Worm (Caenorhabditis elegans) whole organism, L2 larva: ENCODE data around the gene T10B9.14.
A peak's percentile ranks its signal among the peaks of the same experiment; 100 is the strongest.

Experiments
- C34F6.9 ChIP-seq: fragments of 150-350 bp; optimal IDR thresholded peaks from 2 replicates; lab custom pipeline; 2014; ENCODE audit warnings: missing biosample characterization, missing genetic modification characterization
- F13H6.1 ChIP-seq: sonication (generic microtip); optimal IDR thresholded peaks from 2 replicates; lab custom pipeline; 2016; ENCODE audit warnings: missing genetic modification characterization, missing compliant biosample characterization
- R02D3.7 ChIP-seq: fragments of 150-350 bp; optimal IDR thresholded peaks from 2 replicates; lab custom pipeline; 2014; ENCODE audit warnings: missing biosample characterization, missing genetic modification characterization
- Y55F3AM.14 ChIP-seq: fragments of 200-800 bp; sonication (Bioruptor generic); optimal IDR thresholded peaks from 2 replicates; lab custom pipeline; 2018; ENCODE audit warnings: mild to moderate bottlenecking, missing genetic modification characterization, missing compliant biosample characterization
- ZK546.5 ChIP-seq: sonication (generic microtip); optimal IDR thresholded peaks from 2 replicates; lab custom pipeline; 2017; ENCODE audit warnings: missing biosample characterization, missing genetic modification characterization
- alr-1 ChIP-seq: fragments of 150-350 bp; optimal IDR thresholded peaks from 2 replicates; lab custom pipeline; 2014; ENCODE audit warnings: missing biosample characterization, missing genetic modification characterization
- aly-2 ChIP-seq: fragments of 150-350 bp; optimal IDR thresholded peaks from 2 replicates; lab custom pipeline; 2014; ENCODE audit warnings: missing biosample characterization, missing genetic modification characterization
- ama-1 ChIP-seq: fragments of 150-350 bp; optimal IDR thresholded peaks from 2 replicates; lab custom pipeline; 2018; ENCODE audit warnings: inconsistent platforms
- blmp-1 ChIP-seq: sonication (generic microtip); optimal IDR thresholded peaks from 2 replicates; lab custom pipeline; 2017; ENCODE audit warnings: missing genetic modification characterization, mild to moderate bottlenecking, missing compliant biosample characterization, antibody characterized with exemption, moderate library complexity; ENCODE audit not compliant: insufficient read depth
- ceh-16 ChIP-seq: fragments of 150-350 bp; optimal IDR thresholded peaks from 2 replicates; lab custom pipeline; 2014; ENCODE audit warnings: missing biosample characterization, missing genetic modification characterization
- crh-2 ChIP-seq: sonication (generic microtip); optimal IDR thresholded peaks from 2 replicates; lab custom pipeline; 2017; ENCODE audit warnings: missing biosample characterization, missing genetic modification characterization
- dmd-4 ChIP-seq: sonication (generic microtip); optimal IDR thresholded peaks from 2 replicates; lab custom pipeline; 2017; ENCODE audit warnings: missing biosample characterization, missing genetic modification characterization
- egl-27 ChIP-seq: sonication (generic microtip); optimal IDR thresholded peaks from 3 replicates; lab custom pipeline; 2017; ENCODE audit warnings: missing biosample characterization, missing genetic modification reagents, missing genetic modification characterization
- elt-1 ChIP-seq: fragments of 150-350 bp; optimal IDR thresholded peaks from 2 replicates; lab custom pipeline; 2014; ENCODE audit warnings: missing biosample characterization, missing genetic modification characterization
- elt-3 ChIP-seq: sonication (generic microtip); optimal IDR thresholded peaks from 2 replicates; lab custom pipeline; 2017; ENCODE audit warnings: missing biosample characterization, missing genetic modification characterization
- fos-1 ChIP-seq: fragments of 150-350 bp; optimal IDR thresholded peaks from 2 replicates; lab custom pipeline; 2014; ENCODE audit warnings: missing biosample characterization, missing genetic modification characterization
- gmeb-1 ChIP-seq: fragments of 150-350 bp; optimal IDR thresholded peaks from 2 replicates; lab custom pipeline; 2014; ENCODE audit warnings: missing biosample characterization, missing genetic modification characterization
- lin-11 ChIP-seq: fragments of 150-350 bp; sonication (generic microtip); optimal IDR thresholded peaks from 2 replicates; lab custom pipeline; 2014; ENCODE audit warnings: missing biosample characterization, missing genetic modification characterization, inconsistent platforms, mixed read lengths
- lin-13 ChIP-seq: fragments of 150-350 bp; optimal IDR thresholded peaks from 2 replicates; lab custom pipeline; 2014; ENCODE audit warnings: missing biosample characterization, missing genetic modification reagents, missing genetic modification characterization
- lin-39 ChIP-seq: fragments of 150-350 bp; optimal IDR thresholded peaks from 2 replicates; lab custom pipeline; 2014; ENCODE audit warnings: missing biosample characterization, missing genetic modification reagents, missing genetic modification characterization
- lsy-2 ChIP-seq, 2 experiments: fragments of 150-350 bp in 1 of 2; sonication (generic microtip) in 1 of 2; optimal IDR thresholded peaks; 2 replicates each; lab custom pipeline; 2014 to 2017; ENCODE audit warnings: missing biosample characterization in 2 of 2, missing genetic modification characterization in 2 of 2
- mab-5 ChIP-seq: fragments of 150-350 bp; optimal IDR thresholded peaks from 2 replicates; lab custom pipeline; 2014; ENCODE audit warnings: missing biosample characterization, missing genetic modification characterization
- mbf-1 ChIP-seq: sonication (generic microtip); optimal IDR thresholded peaks from 2 replicates; lab custom pipeline; 2017; ENCODE audit warnings: missing biosample characterization, missing genetic modification characterization
- mdl-1 ChIP-seq, 2 experiments: fragments of 150-350 bp in 1 of 2; sonication (generic microtip) in 1 of 2; optimal IDR thresholded peaks; 2 replicates each; lab custom pipeline; 2017; ENCODE audit warnings: missing biosample characterization in 2 of 2, missing genetic modification characterization in 2 of 2
- nhr-10 ChIP-seq: sonication (generic microtip); optimal IDR thresholded peaks from 2 replicates; lab custom pipeline; 2017; ENCODE audit warnings: missing biosample characterization, missing genetic modification characterization
- nhr-11 ChIP-seq: fragments of 150-350 bp; optimal IDR thresholded peaks from 2 replicates; lab custom pipeline; 2014; ENCODE audit warnings: missing biosample characterization, missing genetic modification characterization
- nhr-12 ChIP-seq: fragments of 150-350 bp; optimal IDR thresholded peaks from 2 replicates; lab custom pipeline; 2014; ENCODE audit warnings: missing biosample characterization, missing genetic modification characterization
- nhr-129 ChIP-seq: fragments of 150-350 bp; optimal IDR thresholded peaks from 2 replicates; lab custom pipeline; 2014; ENCODE audit warnings: missing biosample characterization, missing genetic modification characterization
- nhr-21 ChIP-seq: fragments of 150-350 bp; optimal IDR thresholded peaks from 2 replicates; lab custom pipeline; 2014; ENCODE audit warnings: missing biosample characterization, missing genetic modification characterization
- nhr-23 ChIP-seq: fragments of 150-350 bp; optimal IDR thresholded peaks from 2 replicates; lab custom pipeline; 2014; ENCODE audit warnings: missing biosample characterization, missing genetic modification reagents, missing genetic modification characterization
- nhr-237 ChIP-seq: fragments of 150-350 bp; optimal IDR thresholded peaks from 2 replicates; lab custom pipeline; 2014; ENCODE audit warnings: missing biosample characterization, missing genetic modification characterization
- nhr-25 ChIP-seq: fragments of 150-350 bp; sonication (generic microtip); optimal IDR thresholded peaks from 3 replicates; lab custom pipeline; 2014; ENCODE audit warnings: missing biosample characterization, missing genetic modification characterization
- nhr-6 ChIP-seq: fragments of 150-350 bp; optimal IDR thresholded peaks from 2 replicates; lab custom pipeline; 2014; ENCODE audit warnings: missing biosample characterization, missing genetic modification characterization
- nhr-77 ChIP-seq: fragments of 150-350 bp; optimal IDR thresholded peaks from 2 replicates; lab custom pipeline; 2014; ENCODE audit warnings: missing biosample characterization, missing genetic modification characterization
- peb-1 ChIP-seq: fragments of 150-350 bp; optimal IDR thresholded peaks from 2 replicates; lab custom pipeline; 2014; ENCODE audit warnings: missing biosample characterization, missing genetic modification characterization
- sem-4 ChIP-seq: fragments of 150-350 bp; optimal IDR thresholded peaks from 2 replicates; lab custom pipeline; 2014; ENCODE audit warnings: missing biosample characterization, missing genetic modification reagents, missing genetic modification characterization
- sma-3 ChIP-seq: sonication (generic microtip); optimal IDR thresholded peaks from 2 replicates; lab custom pipeline; 2016; ENCODE audit warnings: missing genetic modification reagents, missing genetic modification characterization, missing compliant biosample characterization
- sma-9 ChIP-seq, 2 experiments: fragments of 150-350 bp in 1 of 2; sonication (generic microtip) in 1 of 2; optimal IDR thresholded peaks; 2 replicates each; lab custom pipeline; 2014 to 2016; ENCODE audit warnings: missing genetic modification characterization in 2 of 2, mild to moderate bottlenecking in 1 of 2, missing biosample characterization in 1 of 2, missing compliant biosample characterization in 1 of 2, missing genetic modification reagents in 1 of 2, moderate library complexity in 1 of 2
- snpc-4 ChIP-seq: fragments of 150-350 bp; optimal IDR thresholded peaks from 2 replicates; lab custom pipeline; 2014; ENCODE audit warnings: missing biosample characterization, missing genetic modification characterization
- unc-39 ChIP-seq: fragments of 150-350 bp; optimal IDR thresholded peaks from 2 replicates; lab custom pipeline; 2014; ENCODE audit warnings: missing biosample characterization, missing genetic modification characterization
- unc-55 ChIP-seq: fragments of 150-350 bp; sonication (generic microtip); optimal IDR thresholded peaks from 3 replicates; lab custom pipeline; 2014; ENCODE audit warnings: missing biosample characterization, missing genetic modification reagents, missing genetic modification characterization
- unc-62 ChIP-seq: fragments of 150-350 bp; optimal IDR thresholded peaks from 2 replicates; lab custom pipeline; 2014; ENCODE audit warnings: missing biosample characterization, missing genetic modification reagents, missing genetic modification characterization
- zag-1 ChIP-seq: fragments of 150-350 bp; optimal IDR thresholded peaks from 2 replicates; lab custom pipeline; 2014; ENCODE audit warnings: missing biosample characterization, missing genetic modification characterization
- ztf-1 ChIP-seq: fragments of 200-800 bp; sonication (Bioruptor generic); conservative IDR thresholded peaks from 2 replicates; pipeline ENCODE4 v1.3.6; 2022; ENCODE audit warnings: missing genetic modification characterization, missing compliant biosample characterization
- ztf-11 ChIP-seq: sonication (generic microtip); optimal IDR thresholded peaks from 2 replicates; lab custom pipeline; 2017; ENCODE audit warnings: missing biosample characterization, missing genetic modification characterization
- ztf-4 ChIP-seq: fragments of 150-350 bp; optimal IDR thresholded peaks from 2 replicates; lab custom pipeline; 2014; ENCODE audit warnings: missing biosample characterization, missing genetic modification characterization

The T10B9.14 gene

DNA sequence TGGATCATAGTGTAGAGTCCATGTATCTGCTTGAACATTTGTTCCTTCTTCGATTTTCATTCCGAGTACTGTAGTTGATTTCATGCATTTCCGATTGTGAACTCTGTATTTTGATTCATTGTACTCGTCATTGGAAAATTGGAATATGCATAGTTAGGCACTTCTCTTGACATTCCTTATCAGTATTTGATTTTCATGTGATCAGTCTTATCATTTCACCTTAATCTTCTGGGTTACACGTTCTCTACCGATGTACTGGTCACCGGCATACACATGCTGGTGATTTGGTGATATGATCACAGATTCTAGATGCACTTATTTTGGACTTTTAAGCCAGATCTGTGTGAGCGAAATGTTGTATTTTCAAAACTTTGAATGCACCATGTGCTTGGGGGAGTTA, 8.9 kb upstream of the T10B9.14 start:
- peak; percentile 44 for TF ChIP-seq sma-3 (GFP tag; lab: Kevin White, UChicago)
- TF ChIP-seq mab-5 (tag; lab: Kevin White, UChicago), result no peak
- TF ChIP-seq mdl-1 (tag; optimal IDR thresholded peaks at IDR 0.05; lab: Kevin White, UChicago), result peak in 1 of 2 experiments; percentile 43
- TF ChIP-seq dmd-4 (tag; lab: Kevin White, UChicago), result no peak
- TF ChIP-seq lin-39, result no peak
- no peak for TF ChIP-seq unc-55 (GFP tag; lab: Kevin White, UChicago)
- TF ChIP-seq nhr-6 (tag; lab: Kevin White, UChicago), result no peak
- TF ChIP-seq gmeb-1 (tag; lab: Kevin White, UChicago), result peak; percentile 48
- no peak for TF ChIP-seq lin-11
- TF ChIP-seq nhr-11 (tag; lab: Kevin White, UChicago), result no peak
- TF ChIP-seq nhr-25 (tag; lab: Kevin White, UChicago), result no peak
- TF ChIP-seq lsy-2 (tag; optimal IDR thresholded peaks at IDR 0.05; lab: Kevin White, UChicago), result peak in 1 of 2 experiments; percentile 21
- no peak for TF ChIP-seq nhr-237 (tag; lab: Kevin White, UChicago)
- peak; percentile 41 for TF ChIP-seq nhr-21 (tag; lab: Kevin White, UChicago)
- peak; percentile 73 for TF ChIP-seq F13H6.1 (tag; lab: Kevin White, UChicago)
- TF ChIP-seq fos-1, result peak; percentile 97
- TF ChIP-seq nhr-10 (tag; lab: Kevin White, UChicago), result no peak
- peak; percentile 16 for TF ChIP-seq nhr-129 (tag; lab: Kevin White, UChicago)
- no peak for TF ChIP-seq ama-1 (lab: Kevin White, UChicago)
- TF ChIP-seq sma-9 (GFP tag; optimal IDR thresholded peaks at IDR 0.05; lab: Kevin White, UChicago), result peak; percentile 94
- TF ChIP-seq sma-9 (tag; optimal IDR thresholded peaks at IDR 0.05; lab: Kevin White, UChicago), result no peak
- no peak for TF ChIP-seq unc-62 (GFP tag; lab: Kevin White, UChicago)
- TF ChIP-seq nhr-12 (tag; lab: Kevin White, UChicago), result no peak
- no peak for TF ChIP-seq ztf-1 (GFP tag; lab: Robert Waterston, UW)
- TF ChIP-seq crh-2 (tag; lab: Kevin White, UChicago), result peak; percentile 70
- TF ChIP-seq, all 48 proteins: peak for 10

DNA sequence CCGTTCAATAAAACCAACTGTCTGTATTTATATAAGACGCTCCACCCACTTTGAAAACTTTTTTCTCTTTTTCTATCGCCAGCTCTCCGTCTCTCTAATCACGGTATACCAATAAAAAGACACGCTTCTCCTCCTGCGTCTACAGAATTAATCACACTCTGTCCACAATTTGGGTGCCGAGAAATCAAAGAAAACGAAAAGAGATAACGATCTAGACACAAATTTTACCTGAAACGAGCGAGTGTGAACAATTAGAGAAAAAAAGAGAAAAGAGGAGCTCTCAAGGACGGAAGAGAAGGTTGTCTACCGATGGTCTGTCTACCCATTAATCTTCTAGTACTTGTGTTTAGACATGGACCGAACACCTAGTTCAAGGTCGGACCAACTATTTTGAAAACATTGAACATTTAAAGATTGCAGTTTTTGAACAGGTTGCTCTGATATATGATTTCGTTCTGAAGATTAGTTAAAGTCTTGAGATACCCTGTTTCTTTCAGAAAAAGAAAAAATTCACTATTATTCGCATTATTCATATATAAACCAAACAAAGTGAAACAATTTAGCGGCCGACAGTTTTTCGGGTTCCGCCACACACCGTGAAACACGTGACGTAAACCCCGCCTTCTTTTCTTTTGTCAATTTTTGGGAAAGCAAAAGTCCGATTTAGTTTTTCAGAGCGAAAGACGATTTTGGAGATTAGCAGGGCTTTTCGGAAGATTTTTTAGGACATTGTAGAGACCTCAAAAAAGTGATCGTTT, 5.3 kb upstream of the T10B9.14 start, which contains the start of gene cyp-13A2:
cyp-13A2 (minus strand) TSS at position 235 of the 758 bp plus-strand sequence.
- no peak for TF ChIP-seq nhr-12 (tag; lab: Kevin White, UChicago)
- TF ChIP-seq nhr-25 (tag; lab: Kevin White, UChicago), result peak; percentile 85
- TF ChIP-seq R02D3.7 (tag; lab: Kevin White, UChicago), result no peak
- TF ChIP-seq lin-11, result no peak
- no peak for TF ChIP-seq lin-13 (GFP tag; lab: Kevin White, UChicago)
- TF ChIP-seq ztf-11 (tag; lab: Kevin White, UChicago), result no peak
- peak in 1 of 2 experiments; percentile 68 for TF ChIP-seq mdl-1 (tag; optimal IDR thresholded peaks at IDR 0.05; lab: Kevin White, UChicago)
- peak; percentile 73 for TF ChIP-seq sma-3 (GFP tag; lab: Kevin White, UChicago)
- peak; percentile 25 for TF ChIP-seq C34F6.9 (tag; lab: Kevin White, UChicago)
- no peak for TF ChIP-seq nhr-23 (tag; lab: Kevin White, UChicago)
- peak; percentile 89 for TF ChIP-seq fos-1
- peak; percentile 20 for TF ChIP-seq nhr-6 (tag; lab: Kevin White, UChicago)
- no peak for TF ChIP-seq nhr-237 (tag; lab: Kevin White, UChicago)
- no peak for TF ChIP-seq zag-1 (tag; lab: Kevin White, UChicago)
- TF ChIP-seq egl-27 (tag; lab: Kevin White, UChicago), result peak; percentile 83
- TF ChIP-seq elt-1 (tag; lab: Kevin White, UChicago), result peak; percentile 35
- TF ChIP-seq lsy-2 (tag; optimal IDR thresholded peaks at IDR 0.05; lab: Kevin White, UChicago), result peak in 1 of 2 experiments; percentile 52
- no peak for TF ChIP-seq elt-3
- TF ChIP-seq alr-1, result no peak
- TF ChIP-seq sem-4 (tag; lab: Kevin White, UChicago), result peak; percentile 47
- TF ChIP-seq dmd-4 (tag; lab: Kevin White, UChicago), result no peak
- TF ChIP-seq gmeb-1 (tag; lab: Kevin White, UChicago), result peak; percentile 11
- TF ChIP-seq Y55F3AM.14 (GFP tag; lab: Kevin White, UChicago), result no peak
- no peak for TF ChIP-seq mab-5 (tag; lab: Kevin White, UChicago)
- TF ChIP-seq nhr-77, result no peak
- no peak for TF ChIP-seq nhr-11 (tag; lab: Kevin White, UChicago)
- TF ChIP-seq sma-9 (GFP tag; optimal IDR thresholded peaks at IDR 0.05; lab: Kevin White, UChicago), result peak; percentile 92
- TF ChIP-seq sma-9 (tag; optimal IDR thresholded peaks at IDR 0.05; lab: Kevin White, UChicago), result no peak
- TF ChIP-seq peb-1 (tag; lab: Kevin White, UChicago), result no peak
- peak; percentile 88 for TF ChIP-seq ceh-16 (tag; lab: Kevin White, UChicago)
- TF ChIP-seq aly-2 (tag; lab: Kevin White, UChicago), result no peak
- peak; percentile 45 for TF ChIP-seq unc-55 (GFP tag; lab: Kevin White, UChicago)
- no peak for TF ChIP-seq ama-1 (lab: Kevin White, UChicago)
- TF ChIP-seq unc-62 (GFP tag; lab: Kevin White, UChicago), result no peak
- TF ChIP-seq unc-39, result no peak
- TF ChIP-seq lin-39, result no peak
- TF ChIP-seq blmp-1 (tag; lab: Kevin White, UChicago), result peak; percentile 86
- TF ChIP-seq ZK546.5 (tag; lab: Kevin White, UChicago), result no peak
- TF ChIP-seq nhr-21 (tag; lab: Kevin White, UChicago), result peak; percentile 67
- TF ChIP-seq nhr-129 (tag; lab: Kevin White, UChicago), result peak; percentile 48
- no peak for TF ChIP-seq ztf-1 (GFP tag; lab: Robert Waterston, UW)
- no peak for TF ChIP-seq ztf-4
- TF ChIP-seq snpc-4, result peak; percentile 95
- TF ChIP-seq F13H6.1 (tag; lab: Kevin White, UChicago), result peak; percentile 80
- TF ChIP-seq mbf-1 (tag; lab: Kevin White, UChicago), result no peak
